Fruit fly (Drosophila melanogaster): Measurements from ENCODE around the gene rept.

dm6 chr3L:19214223-19214622 lies 40.9 kb upstream of the rept start:
- TF ChIP-seq N (GFP tag; optimal IDR thresholded peaks at IDR 0.05) (no peak), CrebA (GFP tag; optimal IDR thresholded peaks at IDR 0.05; ENCODE audit: borderline replicate concordance) (no peak), dmrt93B (GFP tag; optimal IDR thresholded peaks at IDR 0.05) (no peak), lola (GFP tag; optimal IDR thresholded peaks at IDR 0.05) (no peak), br (GFP tag; optimal IDR thresholded peaks at IDR 0.05) (no peak), Sp1 (GFP tag; optimal IDR thresholded peaks at IDR 0.05) (no peak), brk (GFP tag; optimal IDR thresholded peaks at IDR 0.05) (no peak), CG9705 (GFP tag; optimal IDR thresholded peaks at IDR 0.05) (no peak), ey (GFP tag; optimal IDR thresholded peaks at IDR 0.05) (no peak), Dif (GFP tag; optimal IDR thresholded peaks at IDR 0.05; ENCODE audit: partially characterized antibody) (no peak), Hr78 (GFP tag; optimal IDR thresholded peaks at IDR 0.05) (no peak)
